Worm (Caenorhabditis elegans) whole organism, L4 larva: ENCODE results near the gene daf-15.

Source experiments
- F26F4.8 ChIP-seq: fragments of 200-800 bp; sonication (Bioruptor generic); conservative IDR thresholded peaks from 2 replicates; pipeline ENCODE4 v1.3.6; 2022; ENCODE audit warnings: missing genetic modification characterization, missing compliant biosample characterization
- F49E8.2 ChIP-seq: sonication (generic microtip); optimal IDR thresholded peaks from 2 replicates; lab custom pipeline; 2016; ENCODE audit warnings: missing compliant biosample characterization, mild to moderate bottlenecking, missing genetic modification characterization, borderline replicate concordance
- T20F7.1 ChIP-seq: fragments of 200-800 bp; sonication (Bioruptor generic); optimal IDR thresholded peaks from 2 replicates; lab custom pipeline; 2018; ENCODE audit warnings: mild to moderate bottlenecking, missing genetic modification characterization, missing compliant biosample characterization
- Y48G9A.11 ChIP-seq: fragments of 200-800 bp; sonication (Bioruptor generic); IDR thresholded peaks from 2 replicates; pipeline ENCODE4 v1.3.6; 2022; ENCODE audit warnings: missing genetic modification reagents, missing genetic modification characterization, missing compliant biosample characterization
- ZK546.5 ChIP-seq, 2 experiments: sonication (generic microtip); optimal IDR thresholded peaks; 2 replicates each; lab custom pipeline; 2017; ENCODE audit warnings: missing biosample characterization in 2 of 2, missing genetic modification characterization in 2 of 2
- ceh-28 ChIP-seq: fragments of 150-350 bp; optimal IDR thresholded peaks from 2 replicates; lab custom pipeline; 2014; ENCODE audit warnings: missing biosample characterization, missing genetic modification reagents, missing genetic modification characterization
- ceh-82 ChIP-seq: sonication (generic microtip); optimal IDR thresholded peaks from 2 replicates; lab custom pipeline; 2017; ENCODE audit warnings: missing biosample characterization, missing genetic modification characterization
- ces-1 ChIP-seq: fragments of 150-350 bp; sonication (generic microtip); optimal IDR thresholded peaks from 4 replicates; lab custom pipeline; 2014; ENCODE audit warnings: missing biosample characterization, missing genetic modification reagents, missing genetic modification characterization
- daf-12 ChIP-seq: fragments of 150-350 bp; optimal IDR thresholded peaks from 2 replicates; lab custom pipeline; 2014; ENCODE audit warnings: missing biosample characterization, missing genetic modification reagents, missing genetic modification characterization
- lim-7 ChIP-seq: fragments of 200-800 bp; sonication (Bioruptor generic); IDR thresholded peaks from 2 replicates; pipeline ENCODE4 v1.3.6; 2022; ENCODE audit warnings: missing genetic modification characterization, missing compliant biosample characterization
- lin-1 ChIP-seq: fragments of 200-800 bp; sonication (Bioruptor generic); IDR thresholded peaks from 2 replicates; pipeline ENCODE4 v1.3.6; 2022; ENCODE audit warnings: missing genetic modification reagents, missing genetic modification characterization, missing compliant biosample characterization
- madf-5 ChIP-seq, 2 experiments: fragments of 200-800 bp; sonication (Bioruptor generic); IDR thresholded peaks; 2 replicates each; pipeline ENCODE4 v1.3.6; 2022; ENCODE audit warnings: missing compliant biosample characterization in 2 of 2, missing genetic modification characterization in 2 of 2
- mes-2 ChIP-seq: sonication (generic microtip); optimal IDR thresholded peaks from 2 replicates; lab custom pipeline; 2016; ENCODE audit warnings: missing genotype, mild to moderate bottlenecking, missing genetic modification characterization, missing compliant biosample characterization; ENCODE audit not compliant: poor library complexity, severe bottlenecking
- mxl-2 ChIP-seq: fragments of 200-800 bp; sonication (Bioruptor generic); conservative IDR thresholded peaks from 2 replicates; pipeline ENCODE4 v1.3.6; 2022; ENCODE audit warnings: missing genetic modification reagents, missing genetic modification characterization, missing compliant biosample characterization
- nhr-102 ChIP-seq: sonication (generic microtip); optimal IDR thresholded peaks from 2 replicates; lab custom pipeline; 2016; ENCODE audit warnings: mild to moderate bottlenecking, missing genetic modification characterization, moderate library complexity, missing compliant biosample characterization
- nhr-28 ChIP-seq: fragments of 150-350 bp; optimal IDR thresholded peaks from 2 replicates; lab custom pipeline; 2014; ENCODE audit warnings: missing biosample characterization, missing genetic modification characterization
- nhr-41 ChIP-seq: fragments of 200-800 bp; sonication (Bioruptor generic); IDR thresholded peaks from 2 replicates; pipeline ENCODE4 v1.3.6; 2022; ENCODE audit warnings: missing genetic modification reagents, missing genetic modification characterization, missing compliant biosample characterization
- nhr-42 ChIP-seq: fragments of 200-800 bp; sonication (Bioruptor generic); IDR thresholded peaks from 2 replicates; pipeline ENCODE4 v1.3.6; 2022; ENCODE audit warnings: missing genetic modification characterization, missing compliant biosample characterization
- nhr-76 ChIP-seq: fragments of 150-350 bp; optimal IDR thresholded peaks from 2 replicates; lab custom pipeline; 2014; ENCODE audit warnings: missing biosample characterization, missing genetic modification characterization
- php-3 ChIP-seq: fragments of 200-800 bp; sonication (Bioruptor generic); IDR thresholded peaks from 2 replicates; pipeline ENCODE4 v1.3.6; 2022; ENCODE audit warnings: missing genetic modification reagents, missing genetic modification characterization, missing compliant biosample characterization
- pqm-1 ChIP-seq: sonication (generic microtip); optimal IDR thresholded peaks from 2 replicates; lab custom pipeline; 2017; ENCODE audit warnings: missing biosample characterization, missing genetic modification characterization
- skn-1 ChIP-seq: fragments of 150-350 bp; optimal IDR thresholded peaks from 2 replicates; lab custom pipeline; 2014; ENCODE audit warnings: missing biosample characterization, missing genetic modification characterization
- unc-39 ChIP-seq: sonication (generic microtip); optimal IDR thresholded peaks from 2 replicates; lab custom pipeline; 2017; ENCODE audit warnings: missing biosample characterization, missing genetic modification characterization

The daf-15 gene

DNA sequence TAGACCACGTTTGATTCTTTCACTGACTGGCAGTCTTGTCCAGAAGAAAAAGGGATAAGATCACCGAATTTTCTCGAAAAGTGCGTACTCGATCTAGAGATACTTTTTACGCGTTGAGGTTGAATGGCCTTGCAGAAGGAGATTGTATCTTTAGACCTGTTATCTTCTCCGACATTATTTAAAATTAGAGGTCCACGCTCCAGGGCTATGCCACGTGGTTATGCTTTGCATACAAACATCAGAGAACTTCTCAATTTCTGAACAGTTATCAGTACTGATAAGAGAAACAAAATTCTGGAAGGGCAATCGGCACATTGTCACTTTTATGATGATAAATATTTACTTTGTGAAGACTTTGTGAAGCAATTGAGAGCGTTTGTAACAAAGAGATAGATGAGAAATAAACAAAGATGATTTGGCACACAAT lies 56.1 kb downstream of the daf-15 start (continued):
- TF ChIP-seq nhr-76 (tag; lab: Kevin White, UChicago) (no peak), lin-1 (GFP tag; lab: Robert Waterston, UW) (0 out of 2 replicates have a peak, but pooled peaks have one; percentile 8), pqm-1 (tag; lab: Kevin White, UChicago) (peak; percentile 74), ZK546.5 (tag; optimal IDR thresholded peaks at IDR 0.05; lab: Kevin White, UChicago) (no peak), daf-12 (tag; lab: Kevin White, UChicago) (no peak), mxl-2 (GFP tag; lab: Robert Waterston, UW) (no peak), nhr-102 (tag; lab: Kevin White, UChicago) (peak; percentile 86), F49E8.2 (tag; lab: Kevin White, UChicago) (no peak), skn-1 (no peak), ceh-82 (tag; lab: Kevin White, UChicago) (no peak), nhr-28 (peak; percentile 99), T20F7.1 (GFP tag; lab: Kevin White, UChicago) (peak; percentile 58), unc-39 (tag; lab: Kevin White, UChicago) (no peak), mes-2 (tag; lab: Kevin White, UChicago) (peak; percentile 60), ces-1 (GFP tag; lab: Kevin White, UChicago) (no peak)

DNA sequence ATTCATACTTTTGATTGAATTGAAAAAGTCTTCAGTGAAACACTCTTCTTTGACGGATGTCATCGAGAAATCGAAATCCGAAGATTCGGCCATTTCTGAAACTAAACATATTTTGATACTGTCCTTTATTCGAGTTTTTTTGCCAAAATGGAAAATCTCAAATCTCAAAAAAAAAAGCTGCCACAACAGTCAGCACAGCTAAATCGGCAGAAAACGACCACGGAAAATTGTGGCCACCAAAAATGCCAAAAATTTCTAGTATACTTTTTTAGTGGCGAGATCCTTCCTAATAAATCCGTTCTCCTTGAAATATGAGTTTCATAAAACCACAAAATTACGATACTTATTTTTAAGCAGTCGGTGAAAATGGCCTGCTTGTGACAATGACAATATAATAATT lies 57.9 kb downstream of the daf-15 start, which contains the start of gene F38E11.9:
Gene F38E11.9, minus strand, starts transcription at position 101 of the 400 bp plus-strand sequence.
- TF ChIP-seq ZK546.5 (tag; optimal IDR thresholded peaks at IDR 0.05; lab: Kevin White, UChicago) (no peak), F26F4.8 (GFP tag; lab: Robert Waterston, UW) (no peak), Y48G9A.11 (no peak), lim-7 (GFP tag; lab: Robert Waterston, UW) (no peak), nhr-41 (GFP tag; lab: Robert Waterston, UW) (no peak), nhr-42 (GFP tag; lab: Robert Waterston, UW) (no peak), ceh-28 (tag; lab: Kevin White, UChicago) (no peak), madf-5 (GFP tag; IDR thresholded peaks at IDR 0.05; lab: Robert Waterston, UW) (no peak), php-3 (GFP tag; lab: Robert Waterston, UW) (no peak)
